Fruit fly (Drosophila melanogaster) whole organism, embryonic: ENCODE data around the gene AcCoAS.
A peak's percentile ranks its signal among the peaks of the same experiment; 100 is the strongest.

Experiments used
- Aef1 ChIP-seq: fragments of 200-800 bp; sonication (Bioruptor generic); IDR thresholded peaks from 3 replicates; pipeline ENCODE4 v1.3.6; 2022; ENCODE audit warnings: missing biosample characterization, missing genetic modification characterization
- Awh ChIP-seq: fragments of 200-800 bp; sonication (Bioruptor generic); IDR thresholded peaks from 2 replicates; pipeline ENCODE4, ENCODE4 v1.3.6; 2022; ENCODE audit warnings: missing biosample characterization, missing genetic modification characterization
- B-H2 ChIP-seq: fragments of 200-800 bp; sonication (Bioruptor generic); optimal IDR thresholded peaks from 2 replicates; lab custom pipeline; 2018; ENCODE audit warnings: missing biosample characterization, mild to moderate bottlenecking, missing genetic modification characterization
- CG10959 ChIP-seq: fragments of 200-800 bp; sonication (Bioruptor generic); IDR thresholded peaks from 2 replicates; pipeline ENCODE4 v1.3.6; 2022; ENCODE audit warnings: missing biosample characterization, missing genetic modification characterization
- CG11398 ChIP-seq: fragments of 200-800 bp; sonication (Bioruptor generic); optimal IDR thresholded peaks from 2 replicates; lab custom pipeline; 2016; ENCODE audit warnings: missing biosample characterization, missing genetic modification characterization
- CG13123 ChIP-seq: fragments of 200-800 bp; sonication (Bioruptor generic); optimal IDR thresholded peaks from 2 replicates; lab custom pipeline; 2016; ENCODE audit warnings: missing biosample characterization, missing genetic modification characterization
- CG13296 ChIP-seq: fragments of 200-800 bp; sonication (Bioruptor generic); optimal IDR thresholded peaks from 3 replicates; lab custom pipeline; 2018; ENCODE audit warnings: missing biosample characterization, mild to moderate bottlenecking, missing genetic modification characterization
- CG15269 ChIP-seq: fragments of 200-800 bp; sonication (Bioruptor generic); optimal IDR thresholded peaks from 2 replicates; lab custom pipeline; 2018; ENCODE audit warnings: missing biosample characterization, mild to moderate bottlenecking, missing genetic modification characterization, moderate library complexity
- CG1647 ChIP-seq: fragments of 200-800 bp; sonication (Bioruptor generic); optimal IDR thresholded peaks from 3 replicates; lab custom pipeline; 2016; ENCODE audit warnings: missing biosample characterization, missing genetic modification characterization
- CG16779 ChIP-seq: fragments of 200-800 bp; sonication (Bioruptor generic); IDR thresholded peaks from 2 replicates; pipeline ENCODE4 v1.3.6; 2022; ENCODE audit warnings: missing biosample characterization, missing genetic modification characterization
- CG17385 ChIP-seq: fragments of 200-800 bp; sonication (Bioruptor generic); optimal IDR thresholded peaks from 3 replicates; lab custom pipeline; 2018; ENCODE audit warnings: missing biosample characterization, mild to moderate bottlenecking, missing genetic modification characterization
- CG2129 ChIP-seq: fragments of 200-800 bp; sonication (Bioruptor generic); IDR thresholded peaks from 2 replicates; pipeline ENCODE4 v1.3.6; 2022; ENCODE audit warnings: missing biosample characterization, missing genetic modification characterization; ENCODE audit not compliant: partially characterized antibody
- CG2199 ChIP-seq: fragments of 200-800 bp; sonication (Bioruptor generic); IDR thresholded peaks from 3 replicates; pipeline ENCODE4 v1.3.6; 2022; ENCODE audit warnings: missing biosample characterization, missing genetic modification characterization
- CG2875 ChIP-seq: fragments of 200-800 bp; sonication (Bioruptor generic); optimal IDR thresholded peaks from 2 replicates; lab custom pipeline; 2017; ENCODE audit warnings: missing biosample characterization, mild to moderate bottlenecking, missing genetic modification characterization, missing genetic modification reagents
- CG31365 ChIP-seq: fragments of 200-800 bp; sonication (Bioruptor generic); optimal IDR thresholded peaks from 2 replicates; lab custom pipeline; 2018; ENCODE audit warnings: missing biosample characterization, mild to moderate bottlenecking, missing genetic modification characterization
- CG32532 ChIP-seq: fragments of 200-800 bp; sonication (Bioruptor generic); IDR thresholded peaks from 2 replicates; pipeline ENCODE4 v1.3.6; 2022; ENCODE audit warnings: missing biosample characterization, missing genetic modification characterization
- CG43689 ChIP-seq: fragments of 200-800 bp; sonication (Bioruptor generic); IDR thresholded peaks from 2 replicates; pipeline ENCODE4 v1.3.6; 2022; ENCODE audit warnings: missing biosample characterization, missing genetic modification characterization
- CG4424 ChIP-seq: fragments of 200-800 bp; sonication (Bioruptor generic); optimal IDR thresholded peaks from 3 replicates; lab custom pipeline; 2016; ENCODE audit warnings: missing biosample characterization, missing genetic modification characterization
- CG6683 ChIP-seq: fragments of 200-800 bp; sonication (Bioruptor generic); optimal IDR thresholded peaks from 2 replicates; lab custom pipeline; 2017; ENCODE audit warnings: missing biosample characterization, mild to moderate bottlenecking, missing genetic modification characterization, missing genetic modification reagents
- CG7745 ChIP-seq: fragments of 200-800 bp; sonication (Bioruptor generic); optimal IDR thresholded peaks from 2 replicates; lab custom pipeline; 2018; ENCODE audit warnings: missing biosample characterization, mild to moderate bottlenecking, missing genetic modification characterization, moderate library complexity
- CG8281 ChIP-seq: fragments of 200-800 bp; sonication (Bioruptor generic); optimal IDR thresholded peaks from 2 replicates; lab custom pipeline; 2018; ENCODE audit warnings: missing biosample characterization, mild to moderate bottlenecking, missing genetic modification characterization, moderate library complexity
- D19A ChIP-seq: fragments of 200-800 bp; optimal IDR thresholded peaks from 3 replicates; lab custom pipeline; 2019; ENCODE audit warnings: missing biosample characterization, mild to moderate bottlenecking, missing genetic modification characterization, moderate library complexity
- Deaf1 ChIP-seq: fragments of 200-800 bp; optimal IDR thresholded peaks from 3 replicates; lab custom pipeline; 2019; ENCODE audit warnings: missing biosample characterization, mild to moderate bottlenecking, missing genetic modification characterization, moderate library complexity
- Doc2 ChIP-seq: fragments of 200-800 bp; sonication (Bioruptor generic); IDR thresholded peaks from 2 replicates; pipeline ENCODE4 v1.3.6; 2022; ENCODE audit warnings: missing biosample characterization, missing genetic modification characterization
- Ets65A ChIP-seq: fragments of 200-800 bp; sonication (Bioruptor generic); peaks from one replicate; lab custom pipeline; 2016; ENCODE audit warnings: missing biosample characterization, missing genetic modification characterization
- Ets97D ChIP-seq: fragments of 200-800 bp; sonication (Bioruptor generic); optimal IDR thresholded peaks from 3 replicates; lab custom pipeline; 2016; ENCODE audit warnings: missing biosample characterization, missing genetic modification characterization
- Fer3 ChIP-seq: fragments of 200-800 bp; sonication (Bioruptor generic); optimal IDR thresholded peaks from 2 replicates; lab custom pipeline; 2018; ENCODE audit warnings: missing biosample characterization, mild to moderate bottlenecking, missing genetic modification characterization, moderate library complexity
- Hmr ChIP-seq: fragments of 200-800 bp; sonication (Bioruptor generic); optimal IDR thresholded peaks from 3 replicates; lab custom pipeline; 2017; ENCODE audit warnings: mild to moderate bottlenecking, missing biosample characterization, missing genetic modification reagents, missing genetic modification characterization
- Hsf ChIP-seq: fragments of 200-800 bp; sonication (Bioruptor generic); optimal IDR thresholded peaks from 3 replicates; lab custom pipeline; 2016; ENCODE audit warnings: missing biosample characterization, missing genetic modification characterization
- MESR4 ChIP-seq: fragments of 200-800 bp; sonication (Bioruptor generic); optimal IDR thresholded peaks from 2 replicates; lab custom pipeline; 2018; ENCODE audit warnings: missing biosample characterization, mild to moderate bottlenecking, missing genetic modification characterization, moderate library complexity
- Max ChIP-seq: fragments of 200-800 bp; sonication (Bioruptor generic); optimal IDR thresholded peaks from 2 replicates; lab custom pipeline; 2016; ENCODE audit warnings: missing biosample characterization, mild to moderate bottlenecking, missing genetic modification characterization
- Nf-YC ChIP-seq: fragments of 200-800 bp; optimal IDR thresholded peaks from 3 replicates; lab custom pipeline; 2019; ENCODE audit warnings: missing biosample characterization, mild to moderate bottlenecking, missing genetic modification characterization, moderate library complexity
- Scr ChIP-seq: fragments of 200-800 bp; sonication (Bioruptor generic); IDR thresholded peaks from 2 replicates; pipeline ENCODE4 v1.3.6; 2022; ENCODE audit warnings: missing biosample characterization, missing genetic modification characterization; ENCODE audit not compliant: partially characterized antibody
- Sox102F ChIP-seq: fragments of 200-800 bp; sonication (Bioruptor generic); optimal IDR thresholded peaks from 2 replicates; lab custom pipeline; 2018; ENCODE audit warnings: missing biosample characterization, mild to moderate bottlenecking, missing genetic modification characterization, moderate library complexity
- Tbp ChIP-seq: fragments of >200 bp; optimal IDR thresholded peaks from 2 replicates; lab custom pipeline; 2018; ENCODE audit warnings: missing biosample characterization, missing genetic modification characterization
- Xrp1 ChIP-seq: fragments of 200-800 bp; sonication (Bioruptor generic); IDR thresholded peaks from 2 replicates; pipeline ENCODE4 v1.3.6; 2022; ENCODE audit warnings: missing biosample characterization, missing genetic modification characterization
- cad ChIP-seq: fragments of >200 bp; optimal IDR thresholded peaks from 2 replicates; lab custom pipeline; 2017; ENCODE audit warnings: missing biosample characterization, missing genetic modification characterization
- chinmo ChIP-seq: fragments of 200-800 bp; sonication (Bioruptor generic); IDR thresholded peaks from 4 replicates; pipeline ENCODE4 v1.3.6; 2022; ENCODE audit warnings: missing biosample characterization, missing genetic modification characterization; ENCODE audit not compliant: partially characterized antibody
- croc ChIP-seq: fragments of 200-800 bp; sonication (Bioruptor generic); conservative IDR thresholded peaks from 3 replicates; pipeline ENCODE4 v1.3.6; 2022; ENCODE audit warnings: missing biosample characterization, missing genetic modification characterization
- dan ChIP-seq: fragments of 200-800 bp; sonication (Bioruptor generic); IDR thresholded peaks from 2 replicates; pipeline ENCODE4 v1.3.6; 2022; ENCODE audit warnings: missing biosample characterization, missing genetic modification characterization
- dmrt99B ChIP-seq: fragments of 200-800 bp; sonication (Bioruptor generic); optimal IDR thresholded peaks from 2 replicates; lab custom pipeline; 2018; ENCODE audit warnings: missing biosample characterization, mild to moderate bottlenecking, missing genetic modification characterization, moderate library complexity
- eve ChIP-seq, 2 experiments: fragments of >200 bp; optimal IDR thresholded peaks; 2 replicates each; lab custom pipeline; 2017; ENCODE audit warnings: missing biosample characterization in 2 of 2, missing genetic modification characterization in 2 of 2
- gem ChIP-seq: fragments of 200-800 bp; sonication (Bioruptor generic); optimal IDR thresholded peaks from 2 replicates; lab custom pipeline; 2019; ENCODE audit warnings: missing biosample characterization, mild to moderate bottlenecking, missing genetic modification characterization, moderate library complexity
- gsb-n ChIP-seq: fragments of 200-800 bp; sonication (Bioruptor generic); optimal IDR thresholded peaks from 3 replicates; lab custom pipeline; 2018; ENCODE audit warnings: missing biosample characterization, mild to moderate bottlenecking, missing genetic modification characterization
- ham ChIP-seq: fragments of 200-800 bp; sonication (Bioruptor generic); IDR thresholded peaks from 2 replicates; pipeline ENCODE4 v1.3.6; 2022; ENCODE audit warnings: missing biosample characterization, missing genetic modification characterization
- her ChIP-seq: fragments of 200-800 bp; sonication (Bioruptor generic); optimal IDR thresholded peaks from 2 replicates; lab custom pipeline; 2016; ENCODE audit warnings: missing biosample characterization, missing genetic modification characterization
- pnt ChIP-seq: fragments of 200-800 bp; sonication (Bioruptor generic); optimal IDR thresholded peaks from 3 replicates; lab custom pipeline; 2016; ENCODE audit warnings: missing biosample characterization, missing genetic modification characterization
- so ChIP-seq: fragments of 200-800 bp; sonication (Bioruptor generic); IDR thresholded peaks from 3 replicates; pipeline ENCODE4 v1.3.6; 2022; ENCODE audit warnings: missing biosample characterization, missing genetic modification characterization
- usp ChIP-seq: fragments of >200 bp; optimal IDR thresholded peaks from 2 replicates; lab custom pipeline; 2017; ENCODE audit warnings: missing biosample characterization, missing genetic modification characterization
- wor ChIP-seq: fragments of 200-800 bp; sonication (Bioruptor generic); IDR thresholded peaks from 2 replicates; pipeline ENCODE4 v1.3.6; 2022; ENCODE audit warnings: missing biosample characterization, missing genetic modification characterization
- yki ChIP-seq: fragments of >200 bp; optimal IDR thresholded peaks from 3 replicates; lab custom pipeline; 2018
- zf30C ChIP-seq: fragments of 200-800 bp; sonication (Bioruptor generic); optimal IDR thresholded peaks from 3 replicates; lab custom pipeline; 2018; ENCODE audit warnings: missing biosample characterization, mild to moderate bottlenecking, missing genetic modification characterization

Gene AcCoAS

dm6 chr3L:21321807-21322503 is 41.9 kb upstream of the AcCoAS start (continued):
- TF ChIP-seq croc (GFP tag; lab: Robert Waterston, UW) (no peak), CG8281 (tag; lab: Kevin White, UChicago) (no peak), CG13296 (GFP tag; lab: Kevin White, UChicago) (peak; percentile 58), Ets65A (peak; percentile 14), dan (GFP tag; lab: Robert Waterston, UW) (no peak), CG7745 (no peak), yki (no peak), MESR4 (GFP tag; lab: Kevin White, UChicago) (no peak), CG32532 (no peak), ham (no peak), pnt (no peak), CG1647 (GFP tag; lab: Kevin White, UChicago) (no peak), CG16779 (GFP tag; lab: Robert Waterston, UW) (no peak), CG6683 (GFP tag; lab: Kevin White, UChicago) (no peak), B-H2 (peak; percentile 4), Scr (GFP tag; lab: Robert Waterston, UW) (no peak), D19A (tag; lab: Kevin White, UChicago) (peak; percentile 6), chinmo (no peak), Fer3 (tag; lab: Kevin White, UChicago) (peak; percentile 25), gem (tag; lab: Kevin White, UChicago) (peak; percentile 48), wor (GFP tag; lab: Robert Waterston, UW) (no peak), CG2129 (no peak), Awh (no peak), Tbp (GFP tag; lab: Kevin White, UChicago) (no peak), so (GFP tag; lab: Robert Waterston, UW) (no peak), zf30C (GFP tag; lab: Kevin White, UChicago) (no peak), Deaf1 (tag; lab: Kevin White, UChicago) (peak; percentile 95), Nf-YC (tag; lab: Kevin White, UChicago) (no peak), CG4424 (no peak), cad (no peak), usp (GFP tag; lab: Kevin White, UChicago) (no peak), CG10959 (GFP tag; lab: Robert Waterston, UW) (no peak), eve (GFP tag; optimal IDR thresholded peaks at IDR 0.05; lab: Kevin White, UChicago) (no peak), Hsf (peak; percentile 0), Hmr (GFP tag; lab: Kevin White, UChicago) (peak; percentile 79), Aef1 (GFP tag; lab: Robert Waterston, UW) (no peak), Xrp1 (no peak), CG15269 (tag; lab: Kevin White, UChicago) (peak; percentile 51), CG31365 (tag; lab: Kevin White, UChicago) (no peak), Ets97D (no peak), Max (GFP tag; lab: Kevin White, UChicago) (no peak), gsb-n (no peak), CG2875 (no peak), CG43689 (GFP tag; lab: Robert Waterston, UW) (no peak), Doc2 (GFP tag; lab: Robert Waterston, UW) (no peak), CG17385 (peak; percentile 30), CG2199 (GFP tag; lab: Robert Waterston, UW) (no peak), Sox102F (no peak), dmrt99B (tag; lab: Kevin White, UChicago) (peak; percentile 56), CG11398 (GFP tag; lab: Kevin White, UChicago) (no peak), her (GFP tag; lab: Kevin White, UChicago) (no peak), CG13123 (GFP tag; lab: Kevin White, UChicago) (no peak)
